Worm (Caenorhabditis elegans) whole organism, early embryonic: ENCODE measurements around the gene polg-1.

Experiments used
- B0310.2 ChIP-seq: sonication (generic microtip); optimal IDR thresholded peaks from 2 replicates; lab custom pipeline; 2016; ENCODE audit warnings: mild to moderate bottlenecking, missing genetic modification characterization, missing compliant biosample characterization
- ceh-13 ChIP-seq: fragments of 200-800 bp; sonication (Bioruptor generic); optimal IDR thresholded peaks from 2 replicates; lab custom pipeline; 2018; ENCODE audit warnings: mild to moderate bottlenecking, missing genetic modification characterization, missing compliant biosample characterization
- ceh-36 ChIP-seq: sonication (generic microtip); optimal IDR thresholded peaks from 2 replicates; lab custom pipeline; 2016; ENCODE audit warnings: missing genetic modification characterization, inconsistent platforms, missing compliant biosample characterization
- ets-7 ChIP-seq: sonication (generic microtip); optimal IDR thresholded peaks from 2 replicates; lab custom pipeline; 2016; ENCODE audit warnings: missing genotype, missing genetic modification characterization, missing compliant biosample characterization
- hnd-1 ChIP-seq: sonication (generic microtip); optimal IDR thresholded peaks from 2 replicates; lab custom pipeline; 2016; ENCODE audit warnings: missing genetic modification characterization, missing compliant biosample characterization
- pes-1 ChIP-seq: fragments of 200-800 bp; sonication (Bioruptor generic); IDR thresholded peaks from 2 replicates; pipeline ENCODE4 v1.3.6; 2022; ENCODE audit warnings: missing genetic modification reagents, missing genetic modification characterization, missing compliant biosample characterization
- scrt-1 ChIP-seq: fragments of 200-800 bp; sonication (Bioruptor generic); IDR thresholded peaks from 2 replicates; pipeline ENCODE4 v1.3.6; 2022; ENCODE audit warnings: missing genetic modification characterization, missing compliant biosample characterization
- sea-1 ChIP-seq: fragments of 200-800 bp; sonication (Bioruptor generic); conservative IDR thresholded peaks from 2 replicates; pipeline ENCODE4 v1.3.6; 2022; ENCODE audit warnings: missing genetic modification characterization, missing compliant biosample characterization
- tbx-11 ChIP-seq: fragments of 200-800 bp; sonication (Bioruptor generic); IDR thresholded peaks from 2 replicates; pipeline ENCODE4 v1.3.6; 2022; ENCODE audit warnings: missing genetic modification characterization, missing compliant biosample characterization

- TF ChIP-seq tbx-11 (GFP tag; lab: Robert Waterston, UW) (no peak), B0310.2 (tag; lab: Kevin White, UChicago) (no peak), hnd-1 (tag; lab: Kevin White, UChicago) (no peak), ceh-13 (GFP tag; lab: Kevin White, UChicago) (no peak), ceh-36 (tag; lab: Kevin White, UChicago) (no peak), scrt-1 (GFP tag; lab: Robert Waterston, UW) (no peak), sea-1 (GFP tag; lab: Robert Waterston, UW) (no peak), ets-7 (no peak), pes-1 (GFP tag; lab: Robert Waterston, UW) (no peak)
Measured at ce11 chrII:12176521-12176920, 23.2 kb downstream of the polg-1 start.
